Fruit fly (Drosophila melanogaster) whole organism, embryonic: Measurements from ENCODE around the gene CG12241.

Source experiments
- Ada2b ChIP-seq: fragments of 200-800 bp; sonication (Bioruptor generic); IDR thresholded peaks from 2 replicates; pipeline ENCODE4 v1.3.6; 2022; ENCODE audit warnings: missing biosample characterization, missing genetic modification characterization
- C15 ChIP-seq: fragments of 200-800 bp; sonication (Bioruptor generic); IDR thresholded peaks from 3 replicates; pipeline ENCODE4 v1.3.6; 2022; ENCODE audit warnings: missing biosample characterization, missing genetic modification characterization
- CG10147 ChIP-seq: fragments of 200-800 bp; sonication (Bioruptor generic); optimal IDR thresholded peaks from 2 replicates; lab custom pipeline; 2019; ENCODE audit warnings: missing biosample characterization, mild to moderate bottlenecking, missing genetic modification characterization, moderate library complexity
- CG11560 ChIP-seq: fragments of 200-800 bp; sonication (Bioruptor generic); IDR thresholded peaks from 3 replicates; pipeline ENCODE4 v1.3.6; 2022; ENCODE audit warnings: missing biosample characterization, missing genetic modification characterization
- CG12071 ChIP-seq: fragments of 200-800 bp; sonication (Bioruptor generic); optimal IDR thresholded peaks from 3 replicates; lab custom pipeline; 2018; ENCODE audit warnings: missing biosample characterization, mild to moderate bottlenecking, missing genetic modification characterization
- CG1233 ChIP-seq: fragments of 200-800 bp; sonication (Bioruptor generic); optimal IDR thresholded peaks from 4 replicates; lab custom pipeline; 2018; ENCODE audit warnings: missing biosample characterization, mild to moderate bottlenecking, missing genetic modification characterization
- CG13424 ChIP-seq: fragments of 200-800 bp; sonication (Bioruptor generic); optimal IDR thresholded peaks from 2 replicates; lab custom pipeline; 2019; ENCODE audit warnings: missing biosample characterization, mild to moderate bottlenecking, missing genetic modification characterization, moderate library complexity
- CG15479 ChIP-seq: fragments of 200-800 bp; sonication (Bioruptor generic); optimal IDR thresholded peaks from 3 replicates; lab custom pipeline; 2019; ENCODE audit warnings: missing biosample characterization, mild to moderate bottlenecking, missing genetic modification characterization, moderate library complexity
- CG1647 ChIP-seq: fragments of 200-800 bp; sonication (Bioruptor generic); optimal IDR thresholded peaks from 3 replicates; lab custom pipeline; 2016; ENCODE audit warnings: missing biosample characterization, missing genetic modification characterization
- CG16779 ChIP-seq: fragments of 200-800 bp; sonication (Bioruptor generic); IDR thresholded peaks from 2 replicates; pipeline ENCODE4 v1.3.6; 2022; ENCODE audit warnings: missing biosample characterization, missing genetic modification characterization
- CG16813 ChIP-seq: fragments of 200-800 bp; sonication (Bioruptor generic); IDR thresholded peaks from 3 replicates; pipeline ENCODE4 v1.3.6; 2022; ENCODE audit warnings: missing biosample characterization, missing genetic modification characterization; ENCODE audit not compliant: partially characterized antibody
- CG18619 ChIP-seq: fragments of 200-800 bp; sonication (Bioruptor generic); optimal IDR thresholded peaks from 3 replicates; lab custom pipeline; 2017; ENCODE audit warnings: missing biosample characterization, mild to moderate bottlenecking, missing genetic modification characterization
- CG2889 ChIP-seq: fragments of 200-800 bp; sonication (Bioruptor generic); IDR thresholded peaks from 3 replicates; pipeline ENCODE4 v1.3.6; 2022; ENCODE audit warnings: missing biosample characterization, missing genetic modification characterization
- CG30431 ChIP-seq: fragments of 200-800 bp; sonication (Bioruptor generic); optimal IDR thresholded peaks from 2 replicates; lab custom pipeline; 2017; ENCODE audit warnings: missing biosample characterization, missing genetic modification characterization
- CG32767 ChIP-seq: fragments of 200-800 bp; sonication (Bioruptor generic); IDR thresholded peaks from 2 replicates; pipeline ENCODE4 v1.3.6; 2022; ENCODE audit warnings: missing biosample characterization, missing genetic modification characterization
- CG32772 ChIP-seq: fragments of 200-800 bp; sonication (Bioruptor generic); IDR thresholded peaks from 2 replicates; pipeline ENCODE4 v1.3.6; 2022; ENCODE audit warnings: missing biosample characterization, missing genetic modification characterization
- CG3407 ChIP-seq: fragments of 200-800 bp; sonication (Bioruptor generic); optimal IDR thresholded peaks from 2 replicates; lab custom pipeline; 2018; ENCODE audit warnings: missing biosample characterization, mild to moderate bottlenecking, missing genetic modification characterization
- CG4854 ChIP-seq: fragments of 200-800 bp; sonication (Bioruptor generic); optimal IDR thresholded peaks from 2 replicates; lab custom pipeline; 2016; ENCODE audit warnings: missing biosample characterization, missing genetic modification characterization, inconsistent platforms
- CG7745 ChIP-seq: fragments of 200-800 bp; sonication (Bioruptor generic); optimal IDR thresholded peaks from 2 replicates; lab custom pipeline; 2018; ENCODE audit warnings: missing biosample characterization, mild to moderate bottlenecking, missing genetic modification characterization, moderate library complexity
- CG8388 ChIP-seq: fragments of 200-800 bp; sonication (Bioruptor generic); optimal IDR thresholded peaks from 2 replicates; lab custom pipeline; 2019; ENCODE audit warnings: missing biosample characterization, mild to moderate bottlenecking, missing genetic modification characterization, moderate library complexity
- CG8924 ChIP-seq: fragments of 200-800 bp; optimal IDR thresholded peaks from 3 replicates; lab custom pipeline; 2019; ENCODE audit warnings: missing biosample characterization, mild to moderate bottlenecking, missing genetic modification characterization, moderate library complexity
- CG9876 ChIP-seq: fragments of 200-800 bp; sonication (Bioruptor generic); optimal IDR thresholded peaks from 2 replicates; lab custom pipeline; 2016; ENCODE audit warnings: missing biosample characterization, missing genetic modification characterization
- CG9932 ChIP-seq: fragments of 200-800 bp; sonication (Bioruptor generic); IDR thresholded peaks from 2 replicates; pipeline ENCODE4 v1.3.6; 2022; ENCODE audit warnings: missing biosample characterization, missing genetic modification characterization
- CkIIα-i1 ChIP-seq: fragments of 200-800 bp; sonication (Bioruptor generic); IDR thresholded peaks from 2 replicates; pipeline ENCODE4 v1.3.6; 2022; ENCODE audit warnings: missing biosample characterization, missing genetic modification characterization
- Doc3 ChIP-seq: fragments of 200-800 bp; sonication (Bioruptor generic); IDR thresholded peaks from 3 replicates; pipeline ENCODE4 v1.3.6; 2022; ENCODE audit warnings: missing biosample characterization, missing genetic modification characterization; ENCODE audit not compliant: partially characterized antibody
- Ets65A ChIP-seq: fragments of 200-800 bp; sonication (Bioruptor generic); peaks from one replicate; lab custom pipeline; 2016; ENCODE audit warnings: missing biosample characterization, missing genetic modification characterization
- Fer2 ChIP-seq: fragments of 200-800 bp; sonication (Bioruptor generic); optimal IDR thresholded peaks from 2 replicates; lab custom pipeline; 2018; ENCODE audit warnings: missing biosample characterization, mild to moderate bottlenecking, missing genetic modification characterization, moderate library complexity
- GATAe ChIP-seq: fragments of 200-800 bp; sonication (Bioruptor generic); conservative IDR thresholded peaks from 2 replicates; pipeline ENCODE4 v1.3.6; 2022; ENCODE audit warnings: missing biosample characterization, missing genetic modification characterization
- H15 ChIP-seq: fragments of 200-800 bp; sonication (Bioruptor generic); IDR thresholded peaks from 3 replicates; pipeline ENCODE4 v1.3.6; 2022; ENCODE audit warnings: missing biosample characterization, missing genetic modification characterization
- Hr51 ChIP-seq, 2 experiments: fragments of 200-800 bp; sonication (Bioruptor generic); optimal IDR thresholded peaks; 2 replicates in 1 of 2; 3 replicates in 1 of 2; lab custom pipeline; 2016 to 2018; ENCODE audit warnings: missing biosample characterization in 2 of 2, missing genetic modification characterization in 2 of 2, mild to moderate bottlenecking in 1 of 2, moderate library complexity in 1 of 2
- Neu2 ChIP-seq: fragments of 200-800 bp; sonication (Bioruptor generic); optimal IDR thresholded peaks from 3 replicates; lab custom pipeline; 2016; ENCODE audit warnings: missing biosample characterization, missing genetic modification characterization, borderline replicate concordance
- NfI ChIP-seq: fragments of 200-800 bp; sonication (Bioruptor generic); optimal IDR thresholded peaks from 3 replicates; lab custom pipeline; 2018; ENCODE audit warnings: missing biosample characterization, mild to moderate bottlenecking, missing genetic modification characterization, moderate library complexity
- Rfx ChIP-seq: fragments of 200-800 bp; sonication (Bioruptor generic); IDR thresholded peaks from 2 replicates; pipeline ENCODE4 v1.3.6; 2022; ENCODE audit warnings: missing biosample characterization, missing genetic modification characterization
- bigmax ChIP-seq: fragments of 200-800 bp; sonication (Bioruptor generic); optimal IDR thresholded peaks from 2 replicates; lab custom pipeline; 2018; ENCODE audit warnings: missing biosample characterization, mild to moderate bottlenecking, missing genetic modification characterization
- cad ChIP-seq: fragments of >200 bp; optimal IDR thresholded peaks from 2 replicates; lab custom pipeline; 2017; ENCODE audit warnings: missing biosample characterization, missing genetic modification characterization
- cas ChIP-seq: fragments of 200-800 bp; sonication (Bioruptor generic); IDR thresholded peaks from 2 replicates; pipeline ENCODE4 v1.3.6; 2022; ENCODE audit warnings: missing biosample characterization, missing genetic modification characterization
- cato ChIP-seq: fragments of 200-800 bp; sonication (Bioruptor generic); optimal IDR thresholded peaks from 2 replicates; lab custom pipeline; 2016; ENCODE audit warnings: missing biosample characterization, missing genetic modification characterization, borderline replicate concordance
- chn ChIP-seq: fragments of 200-800 bp; sonication (Bioruptor generic); optimal IDR thresholded peaks from 2 replicates; lab custom pipeline; 2016; ENCODE audit warnings: missing biosample characterization, missing genetic modification characterization
- cwo ChIP-seq: fragments of 200-800 bp; sonication (Bioruptor generic); optimal IDR thresholded peaks from 3 replicates; lab custom pipeline; 2017; ENCODE audit warnings: missing biosample characterization, missing genetic modification characterization, mild to moderate bottlenecking, moderate library complexity, missing genetic modification reagents
- da ChIP-seq: fragments of 200-800 bp; sonication (Bioruptor generic); optimal IDR thresholded peaks from 2 replicates; lab custom pipeline; 2016; ENCODE audit warnings: missing biosample characterization, missing genetic modification characterization
- dati ChIP-seq: fragments of 200-800 bp; sonication (Bioruptor generic); IDR thresholded peaks from 2 replicates; pipeline ENCODE4 v1.3.6; 2022; ENCODE audit warnings: missing biosample characterization, missing genetic modification characterization
- dm ChIP-seq: fragments of 200-800 bp; sonication (Bioruptor generic); optimal IDR thresholded peaks from 3 replicates; lab custom pipeline; 2016; ENCODE audit warnings: missing biosample characterization, missing genetic modification characterization
- her ChIP-seq: fragments of 200-800 bp; sonication (Bioruptor generic); optimal IDR thresholded peaks from 2 replicates; lab custom pipeline; 2016; ENCODE audit warnings: missing biosample characterization, missing genetic modification characterization
- luna ChIP-seq: fragments of 200-800 bp; sonication (Bioruptor generic); optimal IDR thresholded peaks from 2 replicates; lab custom pipeline; 2016; ENCODE audit warnings: missing biosample characterization, missing genetic modification characterization
- nom ChIP-seq: fragments of 200-800 bp; sonication (Bioruptor generic); optimal IDR thresholded peaks from 2 replicates; lab custom pipeline; 2017; ENCODE audit warnings: missing biosample characterization, missing genetic modification characterization, mild to moderate bottlenecking, moderate library complexity, missing genetic modification reagents
- pan ChIP-seq, 4 experiments: fragments of >200 bp in 3 of 4; fragments of 200-800 bp in 1 of 4; sonication (Bioruptor generic) in 1 of 4; optimal IDR thresholded peaks in 3 of 4; IDR thresholded peaks in 1 of 4; 2 replicates each; pipeline versions ENCODE4 v1.3.6 to Lab custom; 2017 to 2022; ENCODE audit warnings: missing biosample characterization in 2 of 4, missing genetic modification characterization in 2 of 4, mixed read lengths in 1 of 4
- stc ChIP-seq: fragments of 200-800 bp; sonication (Bioruptor generic); IDR thresholded peaks from 2 replicates; pipeline ENCODE4 v1.3.6; 2022; ENCODE audit warnings: missing biosample characterization, missing genetic modification characterization
- tio ChIP-seq: fragments of 200-800 bp; sonication (Bioruptor generic); optimal IDR thresholded peaks from 2 replicates; lab custom pipeline; 2017; ENCODE audit warnings: missing biosample characterization, missing genetic modification characterization, inconsistent platforms

The CG12241 gene

dm6 chr3R:15218824-15219576, at the start of gene CG12241, which contains the start of gene SIDL (continued):
- TF ChIP-seq Hr51 (GFP tag; optimal IDR thresholded peaks at IDR 0.05; lab: Kevin White, UChicago) (peak in 1 of 2 experiments; percentile 43), da (GFP tag; lab: Kevin White, UChicago) (no peak), luna (GFP tag; lab: Kevin White, UChicago) (peak; percentile 75), her (GFP tag; lab: Kevin White, UChicago) (peak; percentile 22), Ets65A (GFP tag; lab: Kevin White, UChicago) (peak; percentile 98), cad (GFP tag; lab: Kevin White, UChicago) (no peak), bigmax (GFP tag; lab: Kevin White, UChicago) (peak; percentile 36), stc (GFP tag; lab: Robert Waterston, UW) (peak; percentile 91), CG13424 (tag; lab: Kevin White, UChicago) (peak; percentile 51), nom (GFP tag; lab: Kevin White, UChicago) (peak; percentile 75), CG1647 (peak; percentile 81), CG8924 (tag; lab: Kevin White, UChicago) (peak; percentile 79), CG8388 (GFP tag; lab: Kevin White, UChicago) (peak; percentile 64), CG3407 (peak; percentile 44), CG32767 (GFP tag; lab: Robert Waterston, UW) (no peak), tio (GFP tag; lab: Kevin White, UChicago) (no peak), chn (peak; percentile 74), cas (GFP tag; lab: Robert Waterston, UW) (peak; percentile 82), cato (GFP tag; lab: Kevin White, UChicago) (peak; percentile 17), C15 (GFP tag; lab: Robert Waterston, UW) (peak; percentile 80; the same call in 2 of the 3 replicates), Fer2 (tag; lab: Kevin White, UChicago) (peak; percentile 62), CG10147 (GFP tag; lab: Kevin White, UChicago) (peak; percentile 73), cwo (peak; percentile 78), Ada2b (GFP tag; lab: Robert Waterston, UW) (peak; percentile 94), CG4854 (peak; percentile 73), CG9932 (GFP tag; lab: Robert Waterston, UW) (peak; percentile 75), dati (GFP tag; lab: Robert Waterston, UW) (peak; percentile 72), CG12071 (GFP tag; lab: Kevin White, UChicago) (no peak), CG16779 (GFP tag; lab: Robert Waterston, UW) (peak; percentile 81), Rfx (GFP tag; lab: Robert Waterston, UW) (peak; percentile 96), CG1233 (GFP tag; lab: Kevin White, UChicago) (peak; percentile 79), CG7745 (tag; lab: Kevin White, UChicago) (no peak), CG15479 (peak; percentile 25), NfI (GFP tag; lab: Kevin White, UChicago) (peak; percentile 38), pan (optimal IDR thresholded peaks at IDR 0.05; lab: Kevin White, UChicago) (no peak), pan (GFP tag; optimal IDR thresholded peaks at IDR 0.05 in 1 of 2, IDR thresholded peaks at IDR 0.05 in 1 of 2) (peak in 1 of 2 experiments; percentile 96), CG11560 (peak; percentile 85), CG18619 (GFP tag; lab: Kevin White, UChicago) (peak; percentile 39), GATAe (GFP tag; lab: Robert Waterston, UW) (peak; percentile 84), Doc3 (GFP tag; lab: Robert Waterston, UW) (no peak), CG2889 (peak; percentile 48; the same call in 1 of the 3 replicates), Neu2 (GFP tag; lab: Kevin White, UChicago) (peak; percentile 21), CG30431 (GFP tag; lab: Kevin White, UChicago) (no peak), CG16813 (GFP tag; lab: Robert Waterston, UW) (peak; percentile 16; the same call in 1 of the 3 replicates), H15 (GFP tag; lab: Robert Waterston, UW) (peak; percentile 91), CG32772 (GFP tag; lab: Robert Waterston, UW) (peak; percentile 92), dm (GFP tag; lab: Kevin White, UChicago) (no peak), CkIIα-i1 (GFP tag; lab: Robert Waterston, UW) (no peak), CG9876 (no peak)
